Worm (Caenorhabditis elegans) whole organism, midembryonic: Measurements from ENCODE around the gene srr-10.

ENCODE experiments used
- T22C8.4 ChIP-seq: fragments of 200-800 bp; sonication (Bioruptor generic); IDR thresholded peaks from 2 replicates; pipeline ENCODE4 v1.3.6; 2022; ENCODE audit warnings: missing genetic modification characterization, missing compliant biosample characterization
- cog-1 ChIP-seq: sonication (generic microtip); optimal IDR thresholded peaks from 2 replicates; lab custom pipeline; 2016; ENCODE audit warnings: missing genetic modification characterization, missing compliant biosample characterization
- flt-1 ChIP-seq: fragments of 200-800 bp; sonication (Bioruptor generic); IDR thresholded peaks from 2 replicates; pipeline ENCODE4 v1.3.6; 2022; ENCODE audit warnings: missing genetic modification characterization, missing compliant biosample characterization
- klf-2 ChIP-seq: fragments of 200-800 bp; sonication (Bioruptor generic); conservative IDR thresholded peaks from 2 replicates; pipeline ENCODE4 v1.3.6; 2022; ENCODE audit warnings: missing genetic modification reagents, missing genetic modification characterization, missing compliant biosample characterization
- med-1 ChIP-seq: sonication (generic microtip); optimal IDR thresholded peaks from 2 replicates; lab custom pipeline; 2017; ENCODE audit warnings: missing genetic modification characterization, mild to moderate bottlenecking, missing compliant biosample characterization, antibody characterized with exemption, missing genetic modification reagents; ENCODE audit not compliant: insufficient read depth
- ref-1 ChIP-seq: fragments of 200-800 bp; sonication (Bioruptor generic); conservative IDR thresholded peaks from 2 replicates; pipeline ENCODE4 v1.3.6; 2022; ENCODE audit warnings: missing genetic modification reagents, missing genetic modification characterization, missing compliant biosample characterization
- tab-1 ChIP-seq: fragments of 200-800 bp; sonication (Bioruptor generic); IDR thresholded peaks from 2 replicates; pipeline ENCODE4 v1.3.6; 2022; ENCODE audit warnings: missing genetic modification characterization, missing compliant biosample characterization
- ztf-23 ChIP-seq: fragments of 200-800 bp; sonication (Bioruptor generic); IDR thresholded peaks from 2 replicates; pipeline ENCODE4 v1.3.6; 2022; ENCODE audit warnings: missing genetic modification reagents, missing genetic modification characterization, missing compliant biosample characterization
- ztf-29 ChIP-seq: fragments of 200-800 bp; sonication (Bioruptor generic); IDR thresholded peaks from 2 replicates; pipeline ENCODE4 v1.3.6; 2022; ENCODE audit warnings: missing genetic modification reagents, missing genetic modification characterization, missing compliant biosample characterization

srr-10 gene

DNA sequence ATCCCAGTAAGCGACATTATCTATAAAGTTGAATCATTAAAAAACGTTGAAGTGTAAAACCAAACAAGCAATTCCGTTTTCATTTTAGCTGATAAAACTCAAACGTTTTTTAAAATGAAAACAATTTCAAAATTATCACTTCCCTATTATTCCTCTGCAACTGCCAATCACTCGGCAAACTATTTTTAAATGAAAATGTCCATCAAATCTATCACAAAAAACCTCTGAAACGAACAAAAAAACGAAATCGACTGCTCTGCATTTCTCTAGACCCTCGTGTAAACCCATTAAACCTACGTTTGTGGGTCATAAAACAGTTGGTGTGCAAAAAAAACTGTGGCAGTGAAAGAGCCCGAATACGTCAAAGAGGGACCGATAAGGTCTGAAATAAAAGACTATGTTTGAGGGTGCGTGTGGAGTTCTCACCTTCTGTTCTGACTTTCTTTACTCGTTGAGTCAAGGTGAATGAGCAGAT, 7.1 kb downstream of the srr-10 start, which contains the start of gene fbxl-5:
fbxl-5 (plus strand) TSS at position 425 of the 475 bp plus-strand sequence.
- TF ChIP-seq klf-2 (GFP tag; lab: Robert Waterston, UW), result no peak
- no peak for TF ChIP-seq T22C8.4

- TF ChIP-seq med-1 (GFP tag; lab: Kevin White, UChicago) (no peak), flt-1 (GFP tag; lab: Robert Waterston, UW) (no peak), T22C8.4 (no peak), klf-2 (GFP tag; lab: Robert Waterston, UW) (no peak)
These were observed 8.6 kb downstream of the srr-10 start for ce11 chrV:7744068-7744467.

ce11 chrV:7745386-7745785, 10.0 kb downstream of the srr-10 start:
- TF ChIP-seq ref-1 (GFP tag; lab: Robert Waterston, UW) (no peak), ztf-23 (GFP tag; lab: Robert Waterston, UW) (no peak), tab-1 (GFP tag; lab: Robert Waterston, UW) (no peak), med-1 (GFP tag; lab: Kevin White, UChicago) (no peak)

- TF ChIP-seq flt-1 (GFP tag; lab: Robert Waterston, UW), result 0 out of 2 replicates have a peak, but pooled peaks have one; percentile 14
- TF ChIP-seq med-1 (GFP tag; lab: Kevin White, UChicago), result no peak
- TF ChIP-seq ztf-29 (GFP tag; lab: Robert Waterston, UW), result peak; percentile 28; the same call in 1 of the 2 replicates
- TF ChIP-seq cog-1 (tag; lab: Kevin White, UChicago), result peak; percentile 51
These were observed 10.5 kb downstream of the srr-10 start for ce11 chrV:7745903-7746302.

DNA sequence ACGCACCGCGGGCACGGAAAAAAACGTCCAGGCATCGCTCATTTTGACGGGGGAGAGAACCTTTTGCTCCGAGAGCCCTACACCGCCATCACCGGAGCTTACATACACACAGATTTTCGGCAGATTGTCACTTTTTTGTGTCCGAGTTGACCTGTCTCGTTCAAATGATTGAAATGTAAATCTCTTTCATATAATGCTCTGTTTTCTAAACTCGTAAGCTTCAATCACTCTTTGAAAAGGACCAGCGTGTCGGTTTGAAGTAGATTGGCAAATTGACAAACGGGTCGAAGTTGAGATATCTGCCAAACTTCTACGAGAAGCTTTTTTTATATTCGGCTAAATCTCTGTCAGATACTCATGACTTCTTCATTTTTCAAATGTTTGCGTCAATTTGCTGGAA, 11.7 kb downstream of the srr-10 start:
- TF ChIP-seq med-1 (GFP tag; lab: Kevin White, UChicago) (no peak), klf-2 (GFP tag; lab: Robert Waterston, UW) (no peak), ztf-29 (GFP tag; lab: Robert Waterston, UW) (no peak), tab-1 (GFP tag; lab: Robert Waterston, UW) (no peak), T22C8.4 (no peak), ztf-23 (GFP tag; lab: Robert Waterston, UW) (no peak), flt-1 (GFP tag; lab: Robert Waterston, UW) (no peak), cog-1 (tag; lab: Kevin White, UChicago) (no peak), ref-1 (GFP tag; lab: Robert Waterston, UW) (no peak)

DNA sequence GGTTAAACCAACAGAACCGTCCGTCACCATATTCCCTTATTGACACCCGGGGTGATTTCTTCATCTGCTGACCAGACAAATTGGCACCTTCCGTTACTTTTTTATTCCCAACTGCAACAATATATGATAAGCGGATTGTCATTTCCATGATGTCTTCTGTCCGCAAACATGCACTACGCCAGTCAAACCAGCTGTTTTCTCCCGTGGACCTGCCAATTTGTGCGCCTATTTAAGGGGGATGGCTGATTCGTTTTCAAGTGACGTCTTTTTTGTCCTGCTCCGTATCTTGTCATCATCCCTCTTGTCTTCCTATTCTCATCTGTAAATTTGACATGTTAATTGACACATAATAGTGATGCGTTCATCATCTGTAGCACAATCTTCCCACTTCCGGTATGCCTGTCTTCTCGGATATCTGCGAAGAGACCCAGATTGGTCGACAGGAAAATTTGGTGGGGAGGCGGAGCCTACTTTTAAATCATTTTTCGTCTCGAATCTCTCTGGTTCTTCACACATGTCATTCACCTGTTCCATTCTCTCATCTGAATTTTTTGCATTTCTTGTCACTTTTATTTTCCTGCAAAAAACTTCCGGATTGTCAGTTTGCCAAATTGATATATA, 12.7 kb downstream of the srr-10 start:
- TF ChIP-seq flt-1 (GFP tag; lab: Robert Waterston, UW), result peak; percentile 31; the same call in 1 of the 2 replicates
- TF ChIP-seq ztf-23 (GFP tag; lab: Robert Waterston, UW), result no peak

- TF ChIP-seq cog-1 (tag; lab: Kevin White, UChicago) (no peak), klf-2 (GFP tag; lab: Robert Waterston, UW) (no peak), T22C8.4 (no peak), flt-1 (GFP tag; lab: Robert Waterston, UW) (no peak), ref-1 (GFP tag; lab: Robert Waterston, UW) (no peak), ztf-29 (GFP tag; lab: Robert Waterston, UW) (no peak)
These were observed 14.3 kb downstream of the srr-10 start for ce11 chrV:7749708-7750107.

DNA sequence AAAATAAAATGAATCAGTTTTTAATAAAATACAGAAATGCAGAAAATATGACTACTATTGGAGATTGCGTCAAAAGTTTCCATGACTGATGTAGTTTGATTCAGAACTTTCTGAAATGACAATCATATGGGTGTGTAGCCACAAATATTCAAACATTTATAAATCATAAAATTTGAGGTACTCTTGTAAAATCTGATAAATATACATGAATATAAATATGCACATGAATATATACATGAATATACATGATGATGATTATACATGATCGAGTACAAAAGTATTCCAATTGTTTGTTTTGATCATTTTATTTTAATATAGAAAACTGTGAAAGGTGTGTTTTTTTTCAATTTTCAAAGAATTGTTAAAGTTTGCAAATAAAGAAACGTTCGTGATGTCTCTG, 19.1 kb downstream of the srr-10 start, which contains the start of gene T05B11.4:
T05B11.4 (minus strand) TSS at position 101 of the 400 bp plus-strand sequence.
- TF ChIP-seq ref-1 (GFP tag; lab: Robert Waterston, UW) (no peak), med-1 (GFP tag; lab: Kevin White, UChicago) (no peak), ztf-23 (GFP tag; lab: Robert Waterston, UW) (no peak)

DNA sequence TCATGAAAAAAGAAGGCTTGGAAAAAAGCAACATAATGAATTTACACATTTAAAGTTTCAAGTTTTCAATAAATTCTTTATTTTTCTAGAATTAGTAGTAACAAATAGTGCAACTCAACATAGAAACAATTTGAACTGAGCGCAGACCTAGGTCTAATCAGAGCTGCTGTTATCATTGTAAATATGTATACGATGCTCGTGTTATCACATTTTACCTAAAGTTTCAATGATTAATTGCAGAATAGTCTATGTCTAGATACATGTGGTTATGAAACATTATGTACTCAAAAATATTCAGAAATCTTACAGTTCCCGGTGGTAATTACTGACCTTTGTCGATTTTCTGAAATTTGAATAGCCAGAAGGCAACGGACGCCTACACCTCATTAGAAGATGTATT, 20.6 kb downstream of the srr-10 start:
- TF ChIP-seq T22C8.4 (no peak), cog-1 (tag; lab: Kevin White, UChicago) (no peak), tab-1 (GFP tag; lab: Robert Waterston, UW) (no peak), ref-1 (GFP tag; lab: Robert Waterston, UW) (no peak), flt-1 (GFP tag; lab: Robert Waterston, UW) (no peak), ztf-23 (GFP tag; lab: Robert Waterston, UW) (no peak)

ce11 chrV:7759270-7759669, 23.9 kb downstream of the srr-10 start:
- TF ChIP-seq ztf-29 (GFP tag; lab: Robert Waterston, UW), result no peak
- no peak for TF ChIP-seq med-1 (GFP tag; lab: Kevin White, UChicago)
- TF ChIP-seq ref-1 (GFP tag; lab: Robert Waterston, UW), result no peak
- TF ChIP-seq ztf-23 (GFP tag; lab: Robert Waterston, UW), result no peak
- no peak for TF ChIP-seq cog-1 (tag; lab: Kevin White, UChicago)
- TF ChIP-seq T22C8.4, result no peak
- no peak for TF ChIP-seq tab-1 (GFP tag; lab: Robert Waterston, UW)
- no peak for TF ChIP-seq flt-1 (GFP tag; lab: Robert Waterston, UW)
- no peak for TF ChIP-seq klf-2 (GFP tag; lab: Robert Waterston, UW)

DNA sequence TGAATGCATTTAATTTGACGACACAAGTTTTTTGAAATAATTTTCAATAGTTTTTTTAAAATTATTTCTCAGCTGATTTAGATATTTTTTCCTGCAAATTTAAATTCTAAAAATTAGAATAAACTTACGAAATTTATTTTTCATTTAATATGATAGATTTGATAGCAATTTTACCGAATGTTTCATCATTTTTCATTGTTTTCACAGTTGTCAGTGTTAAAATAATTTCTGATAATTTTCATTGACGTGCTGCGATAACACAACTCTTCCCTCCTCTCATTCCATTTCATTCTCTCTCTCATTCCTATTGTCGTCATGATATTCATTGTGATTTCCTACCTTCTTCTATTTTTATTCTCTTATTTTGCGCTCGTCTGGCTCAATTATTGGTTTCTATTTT, 24.8 kb downstream of the srr-10 start, which contains the start of gene hint-3:
hint-3 (plus strand) TSS at position 301 of the 400 bp plus-strand sequence.
- TF ChIP-seq ztf-23 (GFP tag; lab: Robert Waterston, UW) (no peak), flt-1 (GFP tag; lab: Robert Waterston, UW) (no peak), ztf-29 (GFP tag; lab: Robert Waterston, UW) (no peak), med-1 (GFP tag; lab: Kevin White, UChicago) (no peak), T22C8.4 (no peak), cog-1 (tag; lab: Kevin White, UChicago) (no peak), klf-2 (GFP tag; lab: Robert Waterston, UW) (no peak), ref-1 (GFP tag; lab: Robert Waterston, UW) (no peak), tab-1 (GFP tag; lab: Robert Waterston, UW) (no peak)
